Fruit fly (Drosophila melanogaster) Kc167 (cell line): ENCODE results near the gene Ada2a.

Source experiments
- Myc ChIP-seq: fragments of >200 bp; optimal IDR thresholded peaks from 2 replicates; lab custom pipeline; 2017; ENCODE audit warnings: missing external identifiers
- Sin3A ChIP-seq: fragments of >200 bp; optimal IDR thresholded peaks from 2 replicates; lab custom pipeline; 2018; ENCODE audit warnings: missing external identifiers
- h ChIP-seq: fragments of >200 bp; optimal IDR thresholded peaks from 3 replicates; lab custom pipeline; 2018; ENCODE audit warnings: missing external identifiers
- insv ChIP-seq: fragments of >200 bp; optimal IDR thresholded peaks from 3 replicates; lab custom pipeline; 2018; ENCODE audit warnings: missing external identifiers
- psq ChIP-seq: fragments of >200 bp; optimal IDR thresholded peaks from 2 replicates; lab custom pipeline; 2017; ENCODE audit warnings: missing external identifiers
- ttk ChIP-seq: sonication (Bioruptor generic); optimal IDR thresholded peaks from 2 replicates; lab custom pipeline; 2017; ENCODE audit warnings: missing external identifiers

dm6 chr3R:18228713-18229222 lies 26.5 kb downstream of the Ada2a start:
- TF ChIP-seq ttk (lab: Kevin White, UChicago) (no peak), Myc (lab: Kevin White, UChicago) (no peak), psq (no peak), Sin3A (no peak), h (lab: Kevin White, UChicago) (no peak), insv (no peak)
